Worm (Caenorhabditis elegans) whole organism, midembryonic: ENCODE data around the gene C55B6.7.

Experiments used
- T22C8.4 ChIP-seq: fragments of 200-800 bp; sonication (Bioruptor generic); IDR thresholded peaks from 2 replicates; pipeline ENCODE4 v1.3.6; 2022; ENCODE audit warnings: missing genetic modification characterization, missing compliant biosample characterization
- cog-1 ChIP-seq: sonication (generic microtip); optimal IDR thresholded peaks from 2 replicates; lab custom pipeline; 2016; ENCODE audit warnings: missing genetic modification characterization, missing compliant biosample characterization
- flt-1 ChIP-seq: fragments of 200-800 bp; sonication (Bioruptor generic); IDR thresholded peaks from 2 replicates; pipeline ENCODE4 v1.3.6; 2022; ENCODE audit warnings: missing genetic modification characterization, missing compliant biosample characterization
- klf-2 ChIP-seq: fragments of 200-800 bp; sonication (Bioruptor generic); conservative IDR thresholded peaks from 2 replicates; pipeline ENCODE4 v1.3.6; 2022; ENCODE audit warnings: missing genetic modification reagents, missing genetic modification characterization, missing compliant biosample characterization
- med-1 ChIP-seq: sonication (generic microtip); optimal IDR thresholded peaks from 2 replicates; lab custom pipeline; 2017; ENCODE audit warnings: missing genetic modification characterization, mild to moderate bottlenecking, missing compliant biosample characterization, antibody characterized with exemption, missing genetic modification reagents; ENCODE audit not compliant: insufficient read depth
- ref-1 ChIP-seq: fragments of 200-800 bp; sonication (Bioruptor generic); conservative IDR thresholded peaks from 2 replicates; pipeline ENCODE4 v1.3.6; 2022; ENCODE audit warnings: missing genetic modification reagents, missing genetic modification characterization, missing compliant biosample characterization
- tab-1 ChIP-seq: fragments of 200-800 bp; sonication (Bioruptor generic); IDR thresholded peaks from 2 replicates; pipeline ENCODE4 v1.3.6; 2022; ENCODE audit warnings: missing genetic modification characterization, missing compliant biosample characterization
- ztf-23 ChIP-seq: fragments of 200-800 bp; sonication (Bioruptor generic); IDR thresholded peaks from 2 replicates; pipeline ENCODE4 v1.3.6; 2022; ENCODE audit warnings: missing genetic modification reagents, missing genetic modification characterization, missing compliant biosample characterization
- ztf-29 ChIP-seq: fragments of 200-800 bp; sonication (Bioruptor generic); IDR thresholded peaks from 2 replicates; pipeline ENCODE4 v1.3.6; 2022; ENCODE audit warnings: missing genetic modification reagents, missing genetic modification characterization, missing compliant biosample characterization

DNA sequence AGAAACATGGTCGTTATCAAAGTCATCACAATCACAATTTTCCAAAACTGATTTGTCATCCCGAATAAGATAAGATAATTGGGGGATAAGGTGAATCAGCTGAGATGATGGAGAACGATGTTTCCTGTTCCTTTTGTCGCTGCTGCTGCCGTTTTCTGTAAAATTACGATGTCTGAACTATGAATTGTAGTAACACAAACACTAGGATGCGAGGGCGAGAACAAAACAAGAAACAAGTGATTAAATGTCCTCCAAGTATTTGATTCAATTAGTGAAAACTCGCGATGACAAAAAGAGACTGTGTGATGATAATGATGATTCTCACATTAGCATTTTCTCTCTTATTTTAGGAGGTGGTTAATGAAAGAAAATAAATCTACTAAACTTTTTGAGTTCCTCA, 35.9 kb downstream of the C55B6.7 start, which contains the start of gene C54D1.7:
- TF ChIP-seq ref-1 (GFP tag; lab: Robert Waterston, UW): no peak
- TF ChIP-seq flt-1 (GFP tag; lab: Robert Waterston, UW): no peak
- no peak for TF ChIP-seq cog-1 (tag; lab: Kevin White, UChicago)
- TF ChIP-seq klf-2 (GFP tag; lab: Robert Waterston, UW): no peak
- TF ChIP-seq ztf-23 (GFP tag; lab: Robert Waterston, UW): no peak
- TF ChIP-seq T22C8.4 (GFP tag; lab: Robert Waterston, UW): no peak
- TF ChIP-seq med-1 (GFP tag; lab: Kevin White, UChicago): no peak
- TF ChIP-seq tab-1 (GFP tag; lab: Robert Waterston, UW): no peak
- no peak for TF ChIP-seq ztf-29 (GFP tag; lab: Robert Waterston, UW)
